Worm (Caenorhabditis elegans): ENCODE results near the gene srh-247.

The srh-247 gene

ce11 chrV:2934075-2934474 is at the start of gene srh-247:
Gene srh-247 (minus strand): TSS chrV:2934175.
- TF ChIP-seq T07F8.4 (tag; optimal IDR thresholded peaks at IDR 0.05) (no peak), F57A8.1 (GFP tag; optimal IDR thresholded peaks at IDR 0.05) (no peak), athp-1 (tag; optimal IDR thresholded peaks at IDR 0.05) (no peak), hmg-1.2 (GFP tag; IDR thresholded peaks at IDR 0.05) (no peak), Y79H2A.3 (GFP tag; conservative IDR thresholded peaks at IDR 0.05) (no peak), aptf-2 (GFP tag; conservative IDR thresholded peaks at IDR 0.05) (no peak), cebp-1 (GFP tag; IDR thresholded peaks at IDR 0.05) (no peak), cebp-1 (tag; optimal IDR thresholded peaks at IDR 0.05) (no peak), attf-3 (GFP tag; conservative IDR thresholded peaks at IDR 0.05) (no peak), lin-54 (GFP tag; optimal IDR thresholded peaks at IDR 0.05) (no peak), hlh-26 (GFP tag; conservative IDR thresholded peaks at IDR 0.05) (no peak), mxl-1 (tag; optimal IDR thresholded peaks at IDR 0.05) (no peak), nhr-80 (tag; optimal IDR thresholded peaks at IDR 0.05) (no peak), dox-1 (GFP tag; IDR thresholded peaks at IDR 0.05) (no peak), efl-1 (GFP tag; optimal IDR thresholded peaks at IDR 0.05) (no peak), akir-1 (GFP tag; optimal IDR thresholded peaks at IDR 0.05) (no peak), ceh-91 (GFP tag; IDR thresholded peaks at IDR 0.05) (no peak)

ce11 chrV:2983351-2983750 is 49.4 kb upstream of the srh-247 start, which contains the start of gene srw-117:
Gene srw-117 (minus strand): TSS chrV:2983451.
- no peak for TF ChIP-seq zim-3 (tag; optimal IDR thresholded peaks at IDR 0.05)
- no peak for TF ChIP-seq snpc-4 (GFP tag; optimal IDR thresholded peaks at IDR 0.05)
- no peak for TF ChIP-seq snpc-4 (tag; optimal IDR thresholded peaks at IDR 0.05)
- no peak for TF ChIP-seq dpl-1 (GFP tag; optimal IDR thresholded peaks at IDR 0.05)
- no peak for TF ChIP-seq sea-2 (GFP tag; IDR thresholded peaks at IDR 0.05)
- TF ChIP-seq lin-40 (tag; optimal IDR thresholded peaks at IDR 0.05), result no peak
- TF ChIP-seq fkh-3 (tag; optimal IDR thresholded peaks at IDR 0.05), result no peak
- no peak for TF ChIP-seq F52B5.7 (tag; optimal IDR thresholded peaks at IDR 0.05)
- TF ChIP-seq mel-28 (tag; optimal IDR thresholded peaks at IDR 0.05; ENCODE audit: borderline replicate concordance), result no peak
- TF ChIP-seq F23B12.7 (tag; optimal IDR thresholded peaks at IDR 0.05; ENCODE audit: insufficient read depth), result no peak

DNA sequence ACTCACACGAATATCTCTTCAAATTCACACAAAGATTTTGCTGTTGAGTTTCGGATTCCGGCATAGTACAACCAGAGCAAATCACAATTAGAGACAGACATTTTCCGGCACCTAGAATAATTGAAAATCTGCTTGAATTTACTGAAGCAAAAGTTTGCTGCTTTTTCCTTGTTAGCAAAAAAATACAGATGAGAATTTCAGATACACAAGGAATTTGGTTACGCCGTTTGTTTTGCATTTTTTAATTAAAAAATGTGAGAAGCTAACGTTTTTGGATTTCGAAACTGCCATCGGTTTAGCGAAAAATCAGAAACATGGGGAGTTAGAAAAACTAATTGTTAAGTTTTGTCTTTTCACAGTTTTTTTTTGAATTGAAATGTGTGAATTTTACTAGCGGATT is 46.0 kb upstream of the srh-247 start, which contains the start of gene srw-118:
TSS of gene srw-118 (minus strand) at position 101 of the 400 bp plus-strand sequence.
- TF ChIP-seq hsf-1 (GFP tag; IDR thresholded peaks at IDR 0.05), result no peak
- no peak for TF ChIP-seq nfya-1 (tag; optimal IDR thresholded peaks at IDR 0.05; ENCODE audit: borderline replicate concordance, insufficient read depth)
- no peak for TF ChIP-seq pbrm-1 (GFP tag; IDR thresholded peaks at IDR 0.05)
- no peak for TF ChIP-seq xnd-1 (tag; optimal IDR thresholded peaks at IDR 0.05)
- TF ChIP-seq ceh-40 (GFP tag; IDR thresholded peaks at IDR 0.05), result no peak

- TF ChIP-seq snpc-1.3 (tag; optimal IDR thresholded peaks at IDR 0.05; ENCODE audit: insufficient read depth) (no peak), athp-1 (tag; optimal IDR thresholded peaks at IDR 0.05) (no peak), mes-4 (tag; optimal IDR thresholded peaks at IDR 0.05) (no peak), nfyb-1 (GFP tag; IDR thresholded peaks at IDR 0.05) (no peak), ekl-4 (GFP tag; IDR thresholded peaks at IDR 0.05) (no peak), ztf-26 (tag; optimal IDR thresholded peaks at IDR 0.05) (no peak), repo-1 (tag; optimal IDR thresholded peaks at IDR 0.05) (no peak), lsl-1 (GFP tag; optimal IDR thresholded peaks at IDR 0.05) (no peak), K11D2.4 (GFP tag; IDR thresholded peaks at IDR 0.05) (no peak), C17E4.6 (GFP tag; IDR thresholded peaks at IDR 0.05) (no peak), gei-17 (GFP tag; optimal IDR thresholded peaks at IDR 0.05) (no peak), F39B2.1 (GFP tag; IDR thresholded peaks at IDR 0.05) (no peak), ceh-58 (GFP tag; IDR thresholded peaks at IDR 0.05) (no peak), Y53G8AR.9 (GFP tag; conservative IDR thresholded peaks at IDR 0.05) (no peak), mxl-1 (tag; optimal IDR thresholded peaks at IDR 0.05) (no peak)
These were observed 42.3 kb upstream of the srh-247 start, which contains the start of gene srw-124 for ce11 chrV:2976287-2976686. Gene srw-124 (plus strand): TSS chrV:2976587.
